Fruit fly (Drosophila melanogaster) whole organism, prepupa: Measurements from ENCODE around the gene RpL7-like.

Experiments used
- CG10631 ChIP-seq: fragments of 200-800 bp; sonication (Bioruptor generic); optimal IDR thresholded peaks from 2 replicates; lab custom pipeline; 2016; ENCODE audit warnings: missing biosample characterization, missing genetic modification characterization
- CG10669 ChIP-seq: fragments of 200-800 bp; sonication (Bioruptor generic); optimal IDR thresholded peaks from 3 replicates; lab custom pipeline; 2018; ENCODE audit warnings: missing biosample characterization, mild to moderate bottlenecking, missing genetic modification characterization, moderate library complexity
- CG11294 ChIP-seq: fragments of 200-800 bp; sonication (Bioruptor generic); IDR thresholded peaks from 2 replicates; pipeline ENCODE4 v1.3.6; 2022; ENCODE audit warnings: missing biosample characterization, missing genetic modification characterization
- CG11762 ChIP-seq: fragments of 200-800 bp; sonication (Bioruptor generic); optimal IDR thresholded peaks from 3 replicates; lab custom pipeline; 2016; ENCODE audit warnings: missing biosample characterization, missing genetic modification characterization; ENCODE audit not compliant: insufficient read depth
- CG15336 ChIP-seq: fragments of 200-800 bp; sonication (Bioruptor generic); IDR thresholded peaks from 2 replicates; pipeline ENCODE4 v1.3.6; 2022; ENCODE audit warnings: missing biosample characterization, missing genetic modification characterization
- CG1621 ChIP-seq: fragments of 200-800 bp; sonication (Bioruptor generic); optimal IDR thresholded peaks from 3 replicates; lab custom pipeline; 2018; ENCODE audit warnings: missing biosample characterization, mild to moderate bottlenecking, missing genetic modification characterization
- CG16779 ChIP-seq: fragments of 200-800 bp; sonication (Bioruptor generic); optimal IDR thresholded peaks from 3 replicates; lab custom pipeline; 2017; ENCODE audit warnings: missing biosample characterization, mild to moderate bottlenecking, missing genetic modification characterization
- CG3032 ChIP-seq: fragments of 200-800 bp; optimal IDR thresholded peaks from 2 replicates; lab custom pipeline; 2019; ENCODE audit warnings: missing biosample characterization, mild to moderate bottlenecking, missing genetic modification characterization, moderate library complexity
- CG32006 ChIP-seq: fragments of 200-800 bp; sonication (Bioruptor generic); optimal IDR thresholded peaks from 3 replicates; lab custom pipeline; 2017; ENCODE audit warnings: missing biosample characterization, mild to moderate bottlenecking, missing genetic modification characterization
- CG3919 ChIP-seq: fragments of 200-800 bp; sonication (Bioruptor generic); optimal IDR thresholded peaks from 3 replicates; lab custom pipeline; 2016; ENCODE audit warnings: missing biosample characterization, missing genetic modification characterization
- CG4318 ChIP-seq: fragments of 200-800 bp; sonication (Bioruptor generic); optimal IDR thresholded peaks from 3 replicates; lab custom pipeline; 2017; ENCODE audit warnings: missing biosample characterization, mild to moderate bottlenecking, missing genetic modification characterization
- CG6163 ChIP-seq: fragments of 200-800 bp; sonication (Bioruptor generic); IDR thresholded peaks from 3 replicates; pipeline ENCODE4 v1.3.6; 2022; ENCODE audit warnings: missing biosample characterization, missing genetic modification characterization
- CG6792 ChIP-seq: fragments of 200-800 bp; sonication (Bioruptor generic); optimal IDR thresholded peaks from 3 replicates; lab custom pipeline; 2016; ENCODE audit warnings: missing biosample characterization, missing genetic modification characterization
- CG6808 ChIP-seq: fragments of 200-800 bp; sonication (Bioruptor generic); optimal IDR thresholded peaks from 3 replicates; lab custom pipeline; 2017; ENCODE audit warnings: missing biosample characterization, missing genetic modification characterization, mild to moderate bottlenecking, moderate library complexity, missing genetic modification reagents
- CG6854 ChIP-seq: fragments of 200-800 bp; sonication (Bioruptor generic); optimal IDR thresholded peaks from 2 replicates; lab custom pipeline; 2017; ENCODE audit warnings: missing biosample characterization, mild to moderate bottlenecking, missing genetic modification characterization
- CG7368 ChIP-seq: fragments of 200-800 bp; sonication (Bioruptor generic); optimal IDR thresholded peaks from 3 replicates; lab custom pipeline; 2016; ENCODE audit warnings: missing biosample characterization, missing genetic modification characterization
- CG8119 ChIP-seq: fragments of 200-800 bp; sonication (Bioruptor generic); IDR thresholded peaks from 3 replicates; pipeline ENCODE4 v1.3.6; 2022; ENCODE audit warnings: missing biosample characterization, missing genetic modification characterization
- CG8632 ChIP-seq: fragments of 200-800 bp; sonication (Bioruptor generic); optimal IDR thresholded peaks from 3 replicates; lab custom pipeline; 2016; ENCODE audit warnings: missing biosample characterization, missing genetic modification characterization
- CG9139 ChIP-seq: fragments of 200-800 bp; sonication (Bioruptor generic); optimal IDR thresholded peaks from 3 replicates; lab custom pipeline; 2017; ENCODE audit warnings: missing biosample characterization, mild to moderate bottlenecking, missing genetic modification characterization
- Eip75B ChIP-seq: fragments of 200-800 bp; sonication (Bioruptor generic); optimal IDR thresholded peaks from 3 replicates; lab custom pipeline; 2016; ENCODE audit warnings: missing biosample characterization, missing genetic modification characterization
- Eip78C ChIP-seq: fragments of 200-800 bp; sonication (Bioruptor generic); peaks from one replicate; lab custom pipeline; 2016; ENCODE audit warnings: missing biosample characterization, missing genetic modification characterization
- Eip93F ChIP-seq: fragments of 200-800 bp; sonication (Bioruptor generic); optimal IDR thresholded peaks from 2 replicates; lab custom pipeline; 2016; ENCODE audit warnings: missing biosample characterization, mild to moderate bottlenecking, missing genetic modification characterization
- Ets96B ChIP-seq: fragments of 200-800 bp; optimal IDR thresholded peaks from 2 replicates; lab custom pipeline; 2019; ENCODE audit warnings: missing biosample characterization, mild to moderate bottlenecking, missing genetic modification characterization, moderate library complexity
- Hr38 ChIP-seq: sonication (Bioruptor generic); optimal IDR thresholded peaks from 2 replicates; lab custom pipeline; 2016; ENCODE audit warnings: missing biosample characterization, missing genetic modification characterization
- Hr39 ChIP-seq: fragments of 200-800 bp; sonication (Bioruptor generic); optimal IDR thresholded peaks from 2 replicates; lab custom pipeline; 2016; ENCODE audit warnings: missing biosample characterization, missing genetic modification characterization
- Hr4 ChIP-seq: fragments of 200-800 bp; sonication (Bioruptor generic); optimal IDR thresholded peaks from 3 replicates; lab custom pipeline; 2016; ENCODE audit warnings: missing biosample characterization, missing genetic modification characterization
- Met ChIP-seq: fragments of 200-800 bp; sonication (Bioruptor generic); optimal IDR thresholded peaks from 3 replicates; lab custom pipeline; 2016; ENCODE audit warnings: missing biosample characterization, missing genetic modification characterization
- Smox ChIP-seq: fragments of 200-800 bp; sonication (Bioruptor generic); optimal IDR thresholded peaks from 3 replicates; lab custom pipeline; 2016; ENCODE audit warnings: missing biosample characterization, missing genetic modification characterization
- Sox102F ChIP-seq: fragments of 200-800 bp; sonication (Bioruptor generic); optimal IDR thresholded peaks from 2 replicates; lab custom pipeline; 2016; ENCODE audit warnings: missing biosample characterization, mild to moderate bottlenecking, missing genetic modification characterization
- Sox14 ChIP-seq: fragments of 200-800 bp; sonication (Bioruptor generic); optimal IDR thresholded peaks from 3 replicates; lab custom pipeline; 2016; ENCODE audit warnings: missing biosample characterization, missing genetic modification characterization
- achi ChIP-seq: fragments of 200-800 bp; sonication (Bioruptor generic); optimal IDR thresholded peaks from 3 replicates; lab custom pipeline; 2016; ENCODE audit warnings: missing biosample characterization, missing genetic modification characterization
- cyc ChIP-seq: fragments of 200-800 bp; sonication (Bioruptor generic); optimal IDR thresholded peaks from 3 replicates; lab custom pipeline; 2016; ENCODE audit warnings: missing biosample characterization, missing genetic modification characterization
- dac ChIP-seq: fragments of 200-800 bp; sonication (Bioruptor generic); optimal IDR thresholded peaks from 2 replicates; lab custom pipeline; 2017; ENCODE audit warnings: missing biosample characterization, mild to moderate bottlenecking, missing genetic modification characterization
- dsx ChIP-seq: fragments of 200-800 bp; optimal IDR thresholded peaks from 3 replicates; lab custom pipeline; 2019; ENCODE audit warnings: missing biosample characterization, mild to moderate bottlenecking, missing genetic modification characterization, moderate library complexity; ENCODE audit not compliant: poor library complexity, severe bottlenecking
- eg ChIP-seq: fragments of 200-800 bp; sonication (Bioruptor generic); IDR thresholded peaks from 3 replicates; pipeline ENCODE4 v1.3.6; 2022; ENCODE audit warnings: missing biosample characterization, missing genetic modification characterization
- esn ChIP-seq: fragments of 200-800 bp; sonication (Bioruptor generic); optimal IDR thresholded peaks from 2 replicates; lab custom pipeline; 2016; ENCODE audit warnings: missing biosample characterization, mild to moderate bottlenecking, missing genetic modification characterization, moderate library complexity
- fd85E ChIP-seq: fragments of 200-800 bp; sonication (Bioruptor generic); optimal IDR thresholded peaks from 3 replicates; lab custom pipeline; 2016; ENCODE audit warnings: missing biosample characterization, missing genetic modification characterization
- fkh ChIP-seq: fragments of 200-800 bp; sonication (Bioruptor generic); optimal IDR thresholded peaks from 3 replicates; lab custom pipeline; 2017; ENCODE audit warnings: missing biosample characterization, mild to moderate bottlenecking, missing genetic modification characterization, moderate library complexity
- lz ChIP-seq: fragments of 200-800 bp; sonication (Bioruptor generic); optimal IDR thresholded peaks from 3 replicates; lab custom pipeline; 2016; ENCODE audit warnings: missing biosample characterization, missing genetic modification characterization
- net ChIP-seq: fragments of 200-800 bp; sonication (Bioruptor generic); optimal IDR thresholded peaks from 3 replicates; lab custom pipeline; 2016; ENCODE audit warnings: missing biosample characterization, missing genetic modification characterization
- pdm3 ChIP-seq: fragments of 200-800 bp; sonication (Bioruptor generic); optimal IDR thresholded peaks from 3 replicates; lab custom pipeline; 2016; ENCODE audit warnings: missing biosample characterization, missing genetic modification characterization
- ss ChIP-seq, 2 experiments: fragments of 200-800 bp; sonication (Bioruptor generic); optimal IDR thresholded peaks; 2 replicates in 1 of 2; 3 replicates in 1 of 2; lab custom pipeline; 2017 to 2018; ENCODE audit warnings: mild to moderate bottlenecking in 2 of 2, missing biosample characterization in 2 of 2, missing genetic modification characterization in 2 of 2, moderate library complexity in 1 of 2
- topi ChIP-seq: fragments of 200-800 bp; sonication (Bioruptor generic); optimal IDR thresholded peaks from 3 replicates; lab custom pipeline; 2016; ENCODE audit warnings: missing biosample characterization, missing genetic modification characterization
- vri ChIP-seq: fragments of 200-800 bp; sonication (Bioruptor generic); optimal IDR thresholded peaks from 3 replicates; lab custom pipeline; 2016; ENCODE audit warnings: missing biosample characterization, mild to moderate bottlenecking, missing genetic modification characterization

Gene RpL7-like

DNA sequence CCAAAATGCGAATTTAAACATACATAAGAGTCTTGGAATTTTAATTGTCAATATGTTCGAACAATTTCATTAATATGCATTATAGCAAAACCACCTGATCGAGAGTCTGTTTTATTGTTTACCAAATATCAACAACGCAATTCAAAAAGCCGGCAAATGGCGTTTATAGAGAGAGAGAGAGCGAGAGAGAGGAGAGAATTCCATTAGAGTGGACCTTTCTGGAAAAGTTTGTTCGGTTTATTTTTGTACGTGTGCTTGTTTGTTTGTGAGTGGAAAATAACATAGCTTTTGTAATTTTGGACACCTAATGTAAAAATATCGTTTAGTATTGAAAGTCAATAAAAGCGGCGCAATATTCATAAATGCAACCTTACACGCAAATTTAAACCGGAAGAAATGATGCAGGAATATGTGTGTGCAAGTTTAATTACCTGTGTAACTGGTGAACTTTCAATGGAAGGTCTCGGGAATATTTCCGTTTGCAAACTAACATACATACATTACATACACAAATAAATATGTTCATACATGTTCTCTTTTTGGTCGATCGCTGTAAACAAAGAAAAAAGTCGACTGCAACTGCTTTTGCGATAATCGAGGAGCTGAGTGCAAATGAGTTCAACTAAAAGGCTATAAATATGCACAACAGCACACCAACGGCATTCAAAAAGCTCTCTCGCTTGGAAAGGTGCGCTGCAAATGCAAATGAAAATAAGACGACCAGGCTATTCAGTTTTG, 11.3 kb upstream of the RpL7-like start, which contains the start of gene CG6785 (continued):
- TF ChIP-seq achi (peak; percentile 81), Sox14 (GFP tag; lab: Kevin White, UChicago) (peak; percentile 85), ss (GFP tag; optimal IDR thresholded peaks at IDR 0.05; lab: Kevin White, UChicago) (peak; percentile 67 to 83), CG10631 (GFP tag; lab: Kevin White, UChicago) (peak; percentile 69), Ets96B (tag; lab: Kevin White, UChicago) (peak; percentile 67), CG1621 (peak; percentile 82), CG15336 (GFP tag; lab: Robert Waterston, UW) (peak; percentile 93), eg (peak; percentile 87; the same call in 2 of the 3 replicates), CG3919 (GFP tag; lab: Kevin White, UChicago) (no peak), net (GFP tag; lab: Kevin White, UChicago) (peak; percentile 86), CG6854 (peak; percentile 79), CG7368 (GFP tag; lab: Kevin White, UChicago) (peak; percentile 83), Hr4 (GFP tag; lab: Kevin White, UChicago) (peak; percentile 79), Smox (GFP tag; lab: Kevin White, UChicago) (no peak), dac (GFP tag; lab: Kevin White, UChicago) (peak; percentile 67), CG4318 (GFP tag; lab: Kevin White, UChicago) (no peak), CG16779 (tag; lab: Kevin White, UChicago) (peak; percentile 86), CG8119 (GFP tag; lab: Robert Waterston, UW) (peak; percentile 91; the same call in 2 of the 3 replicates), CG8632 (peak; percentile 89), CG6808 (GFP tag; lab: Kevin White, UChicago) (peak; percentile 73), vri (GFP tag; lab: Kevin White, UChicago) (peak; percentile 86), fkh (GFP tag; lab: Kevin White, UChicago) (peak; percentile 96), CG32006 (GFP tag; lab: Kevin White, UChicago) (peak; percentile 80), fd85E (GFP tag; lab: Kevin White, UChicago) (peak; percentile 26), Eip75B (GFP tag; lab: Kevin White, UChicago) (peak; percentile 83), Hr38 (GFP tag; lab: Kevin White, UChicago) (no peak), dsx (GFP tag; lab: Kevin White, UChicago) (peak; percentile 47), Sox102F (GFP tag; lab: Kevin White, UChicago) (peak; percentile 88), Hr39 (GFP tag; lab: Kevin White, UChicago) (peak; percentile 70), CG6792 (GFP tag; lab: Kevin White, UChicago) (peak; percentile 92), lz (GFP tag; lab: Kevin White, UChicago) (peak; percentile 74), CG9139 (GFP tag; lab: Kevin White, UChicago) (peak; percentile 46), Eip78C (peak; percentile 96), Met (GFP tag; lab: Kevin White, UChicago) (peak; percentile 86), topi (GFP tag; lab: Kevin White, UChicago) (peak; percentile 79), CG3032 (tag; lab: Kevin White, UChicago) (peak; percentile 52), Eip93F (GFP tag; lab: Kevin White, UChicago) (peak; percentile 87), CG11762 (GFP tag; lab: Kevin White, UChicago) (peak; percentile 74), CG6163 (GFP tag; lab: Robert Waterston, UW) (peak; percentile 77)
- TF ChIP-seq, all 60 proteins: peak for 54

DNA sequence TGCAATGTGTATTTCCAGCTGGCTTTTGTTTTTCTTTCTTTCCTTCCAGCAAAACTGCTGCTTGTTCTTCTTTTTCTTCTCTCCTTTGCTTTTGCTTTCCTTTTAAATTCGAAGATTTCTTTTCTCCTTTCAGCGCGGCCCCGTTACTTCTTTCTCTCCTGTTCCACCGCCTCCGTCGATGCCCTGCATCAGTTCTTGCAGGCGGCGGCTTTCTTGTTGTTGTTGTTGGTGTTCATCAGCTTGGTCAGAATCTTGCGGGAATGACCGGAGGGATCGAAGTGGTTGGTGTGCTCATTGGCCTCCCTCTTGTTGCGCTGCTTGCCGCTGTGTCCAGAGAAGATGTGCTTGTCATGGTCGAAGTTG, 10.6 kb upstream of the RpL7-like start:
- TF ChIP-seq CG3032 (tag; lab: Kevin White, UChicago) = no peak
- no peak for TF ChIP-seq CG10669
- no peak for TF ChIP-seq topi (GFP tag; lab: Kevin White, UChicago)
- TF ChIP-seq pdm3 (GFP tag; lab: Kevin White, UChicago) = no peak
- no peak for TF ChIP-seq CG7368 (GFP tag; lab: Kevin White, UChicago)
- TF ChIP-seq CG11294 (GFP tag; lab: Robert Waterston, UW) = no peak
- no peak for TF ChIP-seq dac (GFP tag; lab: Kevin White, UChicago)
- no peak for TF ChIP-seq CG6854
- TF ChIP-seq CG3919 (GFP tag; lab: Kevin White, UChicago) = no peak
- TF ChIP-seq esn = no peak
- no peak for TF ChIP-seq CG4318 (GFP tag; lab: Kevin White, UChicago)
- no peak for TF ChIP-seq cyc
- no peak for TF ChIP-seq CG8119 (GFP tag; lab: Robert Waterston, UW)
